Worm (Caenorhabditis elegans) whole organism, early embryonic: Measurements from ENCODE around the gene T19C3.2.

Experiments
- B0310.2 ChIP-seq: sonication (generic microtip); optimal IDR thresholded peaks from 2 replicates; lab custom pipeline; 2016; ENCODE audit warnings: mild to moderate bottlenecking, missing genetic modification characterization, missing compliant biosample characterization
- F13C5.2 ChIP-seq: sonication (generic microtip); optimal IDR thresholded peaks from 2 replicates; lab custom pipeline; 2017; ENCODE audit warnings: mild to moderate bottlenecking, missing genetic modification characterization, inconsistent platforms, missing compliant biosample characterization
- aly-1 ChIP-seq: sonication (generic microtip); optimal IDR thresholded peaks from 2 replicates; lab custom pipeline; 2016; ENCODE audit warnings: missing genetic modification characterization, missing compliant biosample characterization
- ama-1 ChIP-seq: fragments of 150-350 bp; optimal IDR thresholded peaks from 2 replicates; lab custom pipeline; 2014
- ceh-13 ChIP-seq: fragments of 200-800 bp; sonication (Bioruptor generic); optimal IDR thresholded peaks from 2 replicates; lab custom pipeline; 2018; ENCODE audit warnings: mild to moderate bottlenecking, missing genetic modification characterization, missing compliant biosample characterization
- ceh-36 ChIP-seq: sonication (generic microtip); optimal IDR thresholded peaks from 2 replicates; lab custom pipeline; 2016; ENCODE audit warnings: missing genetic modification characterization, inconsistent platforms, missing compliant biosample characterization
- ets-7 ChIP-seq: sonication (generic microtip); optimal IDR thresholded peaks from 2 replicates; lab custom pipeline; 2016; ENCODE audit warnings: missing genotype, missing genetic modification characterization, missing compliant biosample characterization
- flt-1 ChIP-seq: fragments of 200-800 bp; sonication (Bioruptor generic); IDR thresholded peaks from 2 replicates; pipeline ENCODE4 v1.3.6; 2022; ENCODE audit warnings: missing genetic modification characterization, missing compliant biosample characterization
- hmbx-1 ChIP-seq: sonication (generic microtip); optimal IDR thresholded peaks from 2 replicates; lab custom pipeline; 2016; ENCODE audit warnings: mild to moderate bottlenecking, missing genetic modification characterization, missing compliant biosample characterization
- hmg-4 ChIP-seq: fragments of 200-800 bp; sonication (Bioruptor generic); optimal IDR thresholded peaks from 2 replicates; lab custom pipeline; 2018; ENCODE audit warnings: mild to moderate bottlenecking, missing genetic modification characterization, missing compliant biosample characterization
- hnd-1 ChIP-seq: sonication (generic microtip); optimal IDR thresholded peaks from 2 replicates; lab custom pipeline; 2016; ENCODE audit warnings: missing genetic modification characterization, missing compliant biosample characterization
- pes-1 ChIP-seq: fragments of 200-800 bp; sonication (Bioruptor generic); IDR thresholded peaks from 2 replicates; pipeline ENCODE4 v1.3.6; 2022; ENCODE audit warnings: missing genetic modification reagents, missing genetic modification characterization, missing compliant biosample characterization
- scrt-1 ChIP-seq: fragments of 200-800 bp; sonication (Bioruptor generic); IDR thresholded peaks from 2 replicates; pipeline ENCODE4 v1.3.6; 2022; ENCODE audit warnings: missing genetic modification characterization, missing compliant biosample characterization
- sea-1 ChIP-seq: fragments of 200-800 bp; sonication (Bioruptor generic); conservative IDR thresholded peaks from 2 replicates; pipeline ENCODE4 v1.3.6; 2022; ENCODE audit warnings: missing genetic modification characterization, missing compliant biosample characterization
- tbx-11 ChIP-seq: fragments of 200-800 bp; sonication (Bioruptor generic); IDR thresholded peaks from 2 replicates; pipeline ENCODE4 v1.3.6; 2022; ENCODE audit warnings: missing genetic modification characterization, missing compliant biosample characterization
- tbx-37 ChIP-seq: fragments of 200-800 bp; sonication (Bioruptor generic); conservative IDR thresholded peaks from 2 replicates; pipeline ENCODE4 v1.3.6; 2022; ENCODE audit warnings: missing genetic modification reagents, missing genetic modification characterization, missing compliant biosample characterization
- tra-4 ChIP-seq: sonication (generic microtip); optimal IDR thresholded peaks from 2 replicates; lab custom pipeline; 2017; ENCODE audit warnings: missing genetic modification characterization, missing compliant biosample characterization

T19C3.2 gene

ce11 chrIII:620204-620718 is 2.9 kb upstream of the T19C3.2 start, which contains the start of gene T19C3.4:
Gene T19C3.4, minus strand, starts transcription at chrIII:620254.
- TF ChIP-seq B0310.2 (tag; lab: Kevin White, UChicago): no peak
- TF ChIP-seq sea-1 (GFP tag; lab: Robert Waterston, UW): no peak
- TF ChIP-seq aly-1 (tag; lab: Kevin White, UChicago): no peak
- no peak for TF ChIP-seq hnd-1
- TF ChIP-seq scrt-1 (GFP tag; lab: Robert Waterston, UW): no peak

ce11 chrIII:614447-614846 is 2.9 kb downstream of the T19C3.2 start, which contains the start of gene T19C3.3:
Gene T19C3.3, minus strand, starts transcription at chrIII:614547.
- TF ChIP-seq tra-4 (tag; lab: Kevin White, UChicago): no peak
- TF ChIP-seq ama-1 (lab: Kevin White, UChicago): no peak
- no peak for TF ChIP-seq ceh-36 (tag; lab: Kevin White, UChicago)
- TF ChIP-seq aly-1 (tag; lab: Kevin White, UChicago): no peak
- no peak for TF ChIP-seq hmg-4
- no peak for TF ChIP-seq pes-1

DNA sequence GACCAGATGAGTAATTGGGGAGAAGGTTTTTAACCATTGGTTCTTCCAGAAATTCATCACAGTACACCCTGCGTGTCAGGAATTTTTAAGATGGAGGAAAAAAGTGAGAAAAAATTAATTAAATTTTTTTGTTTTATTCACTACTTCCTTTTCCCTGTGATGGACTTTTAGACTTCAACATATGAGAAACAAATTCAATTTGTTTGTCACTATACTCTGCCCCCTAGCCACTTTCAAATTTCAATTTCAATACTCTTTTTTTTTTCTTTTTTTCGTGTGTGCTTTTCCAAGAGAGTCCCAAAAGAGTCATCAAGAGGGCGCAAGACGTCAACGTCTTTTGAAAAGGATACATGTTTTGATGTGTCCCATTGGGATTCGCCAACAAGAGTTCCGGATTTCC is 4.6 kb downstream of the T19C3.2 start:
- no peak for TF ChIP-seq sea-1 (GFP tag; lab: Robert Waterston, UW)
- TF ChIP-seq ceh-36 (tag; lab: Kevin White, UChicago): no peak

- TF ChIP-seq ceh-13 (GFP tag; lab: Kevin White, UChicago) (no peak), scrt-1 (GFP tag; lab: Robert Waterston, UW) (no peak), aly-1 (tag; lab: Kevin White, UChicago) (no peak), hmg-4 (no peak), hnd-1 (no peak), tbx-37 (GFP tag; lab: Robert Waterston, UW) (no peak), ceh-36 (tag; lab: Kevin White, UChicago) (no peak)
Measured at ce11 chrIII:611900-612299, 5.5 kb downstream of the T19C3.2 start.

ce11 chrIII:609549-609948 is 7.8 kb downstream of the T19C3.2 start, which contains the start of gene best-17:
Gene best-17, minus strand, starts transcription at chrIII:609649.
- TF ChIP-seq sea-1 (GFP tag; lab: Robert Waterston, UW) (no peak), tra-4 (tag; lab: Kevin White, UChicago) (no peak), hnd-1 (no peak), scrt-1 (GFP tag; lab: Robert Waterston, UW) (no peak), hmbx-1 (tag; lab: Kevin White, UChicago) (no peak), tbx-11 (GFP tag; lab: Robert Waterston, UW) (no peak), tbx-37 (GFP tag; lab: Robert Waterston, UW) (no peak), ceh-13 (GFP tag; lab: Kevin White, UChicago) (no peak), ceh-36 (tag; lab: Kevin White, UChicago) (no peak), ets-7 (no peak), pes-1 (no peak), B0310.2 (tag; lab: Kevin White, UChicago) (no peak), ama-1 (lab: Kevin White, UChicago) (no peak), F13C5.2 (no peak)

DNA sequence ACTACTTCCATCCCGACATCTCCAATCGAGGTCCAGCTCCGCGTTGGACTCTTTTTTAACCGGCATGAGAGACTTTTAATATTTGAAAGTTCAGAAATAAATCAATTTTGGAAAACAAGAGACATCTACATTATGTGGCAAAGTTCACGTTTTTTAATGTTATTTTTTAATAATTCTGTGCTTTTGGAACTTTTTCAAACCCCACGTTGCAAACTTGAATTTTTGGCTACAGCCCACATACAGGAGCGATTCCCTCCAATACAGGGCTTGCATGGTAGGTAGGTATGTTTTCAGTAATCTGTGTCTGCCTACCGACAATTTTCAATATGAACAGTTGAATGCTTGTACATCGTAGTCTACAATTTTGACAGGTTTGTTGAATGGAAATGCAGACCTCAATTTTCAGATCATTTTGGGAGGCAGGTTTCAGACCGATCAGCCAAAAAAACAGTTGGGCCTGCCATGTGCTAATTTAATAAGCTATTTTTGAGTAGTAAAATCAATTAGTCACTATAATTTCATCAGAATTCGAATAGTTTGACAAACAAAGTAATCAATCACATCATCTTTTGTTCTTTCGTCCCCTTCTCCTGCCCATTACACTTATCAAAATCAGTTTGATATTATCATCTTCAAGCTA is 11.8 kb downstream of the T19C3.2 start, which contains the start of the genes Y55B1AR.4 and ttr-7:
Y55B1AR.4 (minus strand) TSS at position 101 of the 640 bp plus-strand sequence.
ttr-7 (plus strand) TSS at position 590 of the 640 bp plus-strand sequence.
- TF ChIP-seq ceh-13 (GFP tag; lab: Kevin White, UChicago) (no peak), sea-1 (GFP tag; lab: Robert Waterston, UW) (no peak), F13C5.2 (no peak), hmg-4 (no peak), tbx-37 (GFP tag; lab: Robert Waterston, UW) (no peak), B0310.2 (tag; lab: Kevin White, UChicago) (no peak), flt-1 (no peak)

DNA sequence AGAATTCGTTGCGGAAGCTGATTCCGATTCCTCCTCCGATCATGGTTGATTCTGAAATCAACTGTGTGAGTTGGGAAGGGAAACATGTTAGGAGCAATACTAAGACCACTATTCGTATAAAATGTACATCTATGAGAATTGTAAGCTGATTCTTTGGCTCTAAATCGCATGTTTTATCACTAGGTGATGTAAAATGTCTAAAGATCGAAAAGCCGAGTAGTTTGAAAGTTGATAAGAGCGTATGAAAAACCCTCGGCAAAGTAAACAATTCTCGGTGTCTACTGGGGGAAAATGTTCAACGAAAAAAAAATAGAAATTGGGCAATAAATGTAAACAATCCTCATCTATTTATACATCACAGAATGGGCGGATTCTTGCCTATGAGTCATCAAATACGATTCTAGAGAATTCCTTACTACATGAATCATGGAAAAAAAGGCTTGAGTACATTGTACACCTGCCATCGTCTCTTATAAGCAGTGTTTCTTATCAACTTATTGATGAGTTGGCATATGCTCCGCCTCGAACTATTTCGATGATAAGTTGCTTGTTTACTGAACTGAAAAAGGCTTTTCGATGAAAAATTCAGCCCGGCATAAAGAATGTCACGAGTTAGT is 16.9 kb downstream of the T19C3.2 start, which contains the start of gene lec-6:
lec-6 (minus strand) TSS at position 51 of the 617 bp plus-strand sequence.
- TF ChIP-seq hnd-1 (no peak), F13C5.2 (no peak), B0310.2 (tag; lab: Kevin White, UChicago) (no peak), tbx-37 (GFP tag; lab: Robert Waterston, UW) (no peak), tbx-11 (GFP tag; lab: Robert Waterston, UW) (no peak), scrt-1 (GFP tag; lab: Robert Waterston, UW) (no peak), ets-7 (no peak), ceh-36 (tag; lab: Kevin White, UChicago) (no peak), ceh-13 (GFP tag; lab: Kevin White, UChicago) (no peak)

- TF ChIP-seq ama-1 (lab: Kevin White, UChicago): no peak
- no peak for TF ChIP-seq hmbx-1 (tag; lab: Kevin White, UChicago)
- no peak for TF ChIP-seq hmg-4
- no peak for TF ChIP-seq flt-1
- TF ChIP-seq pes-1: no peak
- no peak for TF ChIP-seq tbx-11 (GFP tag; lab: Robert Waterston, UW)
- TF ChIP-seq hnd-1: no peak
- TF ChIP-seq scrt-1 (GFP tag; lab: Robert Waterston, UW): no peak
- no peak for TF ChIP-seq tbx-37 (GFP tag; lab: Robert Waterston, UW)
- TF ChIP-seq tra-4 (tag; lab: Kevin White, UChicago): no peak
- TF ChIP-seq sea-1 (GFP tag; lab: Robert Waterston, UW): no peak
- TF ChIP-seq F13C5.2: no peak
- no peak for TF ChIP-seq ets-7
- no peak for TF ChIP-seq ceh-13 (GFP tag; lab: Kevin White, UChicago)
- TF ChIP-seq B0310.2 (tag; lab: Kevin White, UChicago): no peak
- no peak for TF ChIP-seq ceh-36 (tag; lab: Kevin White, UChicago)
- TF ChIP-seq aly-1 (tag; lab: Kevin White, UChicago): no peak
Measured at ce11 chrIII:599279-599678, 18.1 kb downstream of the T19C3.2 start.
